Worm (Caenorhabditis elegans) whole organism, late embryonic: ENCODE data around the gene F36H1.11.

Experiments used
- K02D7.2 ChIP-seq: sonication (generic microtip); optimal IDR thresholded peaks from 2 replicates; lab custom pipeline; 2017; ENCODE audit warnings: mild to moderate bottlenecking, missing genetic modification characterization, missing compliant biosample characterization
- fkh-10 ChIP-seq: fragments of 150-350 bp; optimal IDR thresholded peaks from 2 replicates; lab custom pipeline; 2014; ENCODE audit warnings: missing biosample characterization, missing genetic modification reagents, missing genetic modification characterization
- fkh-6 ChIP-seq: sonication (generic microtip); optimal IDR thresholded peaks from 2 replicates; lab custom pipeline; 2016; ENCODE audit warnings: missing genetic modification characterization, missing compliant biosample characterization
- hlh-6 ChIP-seq: sonication (generic microtip); optimal IDR thresholded peaks from 2 replicates; lab custom pipeline; 2016; ENCODE audit warnings: missing genotype, missing genetic modification characterization, missing compliant biosample characterization
- rnt-1 ChIP-seq: sonication (generic microtip); optimal IDR thresholded peaks from 2 replicates; lab custom pipeline; 2016; ENCODE audit warnings: missing genetic modification characterization, missing compliant biosample characterization
- sdc-2 ChIP-seq: sonication (generic microtip); optimal IDR thresholded peaks from 2 replicates; lab custom pipeline; 2016; ENCODE audit warnings: missing genotype, missing genetic modification characterization, missing compliant biosample characterization
- unc-3 ChIP-seq, 2 experiments: fragments of 200-800 bp in 1 of 2; sonication (Bioruptor generic) in 1 of 2; sonication (generic microtip) in 1 of 2; conservative IDR thresholded peaks in 1 of 2; optimal IDR thresholded peaks in 1 of 2; 2 replicates each; pipeline versions ENCODE4 v1.3.6 to Lab custom; 2016 to 2022; ENCODE audit warnings: missing compliant biosample characterization in 2 of 2, missing genetic modification characterization in 2 of 2, missing genetic modification reagents in 1 of 2

DNA sequence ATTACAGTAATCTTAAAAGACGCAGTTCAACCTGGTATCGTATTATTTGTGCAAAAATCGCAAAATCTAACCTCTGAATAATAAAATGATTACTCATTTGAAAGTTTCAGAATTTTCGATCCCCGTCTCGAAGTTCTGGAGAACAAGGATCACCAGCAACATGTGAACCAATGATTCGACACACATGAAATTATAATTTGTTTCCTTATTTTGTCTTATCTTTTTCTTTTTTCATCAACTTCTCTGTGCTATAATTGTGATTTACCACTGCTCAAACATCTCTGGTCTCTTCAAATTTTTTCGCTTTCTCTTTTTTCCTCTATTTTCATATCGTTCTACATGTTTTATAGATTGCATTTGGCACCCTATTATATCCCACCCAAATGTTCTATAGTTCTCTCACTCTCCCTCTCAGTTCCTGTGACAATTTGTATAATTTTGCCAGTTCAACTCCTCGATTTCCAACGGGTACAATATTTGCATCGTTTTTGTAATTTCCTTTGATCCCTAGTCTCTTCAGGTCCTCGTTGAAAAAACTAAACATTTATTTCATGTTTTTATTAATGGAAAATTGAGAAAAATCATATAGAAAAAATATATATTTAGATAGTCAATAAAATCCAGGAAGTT, 14.1 kb downstream of the F36H1.11 start:
- TF ChIP-seq fkh-6: no peak
- TF ChIP-seq unc-3 (GFP tag; conservative IDR thresholded peaks at IDR 0.05; lab: Robert Waterston, UW): no peak
- no peak for TF ChIP-seq unc-3 (tag; optimal IDR thresholded peaks at IDR 0.05; lab: Kevin White, UChicago)
- no peak for TF ChIP-seq rnt-1 (tag; lab: Kevin White, UChicago)
- no peak for TF ChIP-seq K02D7.2 (tag; lab: Kevin White, UChicago)
- TF ChIP-seq hlh-6 (tag; lab: Kevin White, UChicago): no peak
- no peak for TF ChIP-seq sdc-2 (tag; lab: Kevin White, UChicago)
- no peak for TF ChIP-seq fkh-10 (GFP tag; lab: Kevin White, UChicago)
